Fruit fly (Drosophila melanogaster) whole organism, prepupa: ENCODE measurements around the gene Tmem214.

Experiments
- Blimp-1 ChIP-seq: fragments of 200-800 bp; sonication (Bioruptor generic); optimal IDR thresholded peaks from 3 replicates; lab custom pipeline; 2017; ENCODE audit warnings: missing biosample characterization, missing genetic modification characterization, mild to moderate bottlenecking, moderate library complexity, missing genetic modification reagents
- CG10631 ChIP-seq: fragments of 200-800 bp; sonication (Bioruptor generic); optimal IDR thresholded peaks from 2 replicates; lab custom pipeline; 2016; ENCODE audit warnings: missing biosample characterization, missing genetic modification characterization
- CG11294 ChIP-seq: fragments of 200-800 bp; sonication (Bioruptor generic); IDR thresholded peaks from 2 replicates; pipeline ENCODE4 v1.3.6; 2022; ENCODE audit warnings: missing biosample characterization, missing genetic modification characterization
- CG11762 ChIP-seq: fragments of 200-800 bp; sonication (Bioruptor generic); optimal IDR thresholded peaks from 3 replicates; lab custom pipeline; 2016; ENCODE audit warnings: missing biosample characterization, missing genetic modification characterization; ENCODE audit not compliant: insufficient read depth
- CG11902 ChIP-seq: fragments of 200-800 bp; sonication (Bioruptor generic); optimal IDR thresholded peaks from 3 replicates; lab custom pipeline; 2016; ENCODE audit warnings: missing biosample characterization, missing genetic modification characterization
- CG15336 ChIP-seq: fragments of 200-800 bp; sonication (Bioruptor generic); IDR thresholded peaks from 2 replicates; pipeline ENCODE4 v1.3.6; 2022; ENCODE audit warnings: missing biosample characterization, missing genetic modification characterization
- CG16779 ChIP-seq: fragments of 200-800 bp; sonication (Bioruptor generic); optimal IDR thresholded peaks from 3 replicates; lab custom pipeline; 2017; ENCODE audit warnings: missing biosample characterization, mild to moderate bottlenecking, missing genetic modification characterization
- CG3032 ChIP-seq: fragments of 200-800 bp; optimal IDR thresholded peaks from 2 replicates; lab custom pipeline; 2019; ENCODE audit warnings: missing biosample characterization, mild to moderate bottlenecking, missing genetic modification characterization, moderate library complexity
- CG34406 ChIP-seq: fragments of 200-800 bp; sonication (Bioruptor generic); optimal IDR thresholded peaks from 3 replicates; lab custom pipeline; 2016; ENCODE audit warnings: missing biosample characterization, missing genetic modification characterization
- CG6792 ChIP-seq: fragments of 200-800 bp; sonication (Bioruptor generic); optimal IDR thresholded peaks from 3 replicates; lab custom pipeline; 2016; ENCODE audit warnings: missing biosample characterization, missing genetic modification characterization
- CG6808 ChIP-seq: fragments of 200-800 bp; sonication (Bioruptor generic); optimal IDR thresholded peaks from 3 replicates; lab custom pipeline; 2017; ENCODE audit warnings: missing biosample characterization, missing genetic modification characterization, mild to moderate bottlenecking, moderate library complexity, missing genetic modification reagents
- CG6854 ChIP-seq: fragments of 200-800 bp; sonication (Bioruptor generic); optimal IDR thresholded peaks from 2 replicates; lab custom pipeline; 2017; ENCODE audit warnings: missing biosample characterization, mild to moderate bottlenecking, missing genetic modification characterization
- CG8119 ChIP-seq: fragments of 200-800 bp; sonication (Bioruptor generic); IDR thresholded peaks from 3 replicates; pipeline ENCODE4 v1.3.6; 2022; ENCODE audit warnings: missing biosample characterization, missing genetic modification characterization
- Eip75B ChIP-seq: fragments of 200-800 bp; sonication (Bioruptor generic); optimal IDR thresholded peaks from 3 replicates; lab custom pipeline; 2016; ENCODE audit warnings: missing biosample characterization, missing genetic modification characterization
- Eip93F ChIP-seq: fragments of 200-800 bp; sonication (Bioruptor generic); optimal IDR thresholded peaks from 2 replicates; lab custom pipeline; 2016; ENCODE audit warnings: missing biosample characterization, mild to moderate bottlenecking, missing genetic modification characterization
- Ets96B ChIP-seq: fragments of 200-800 bp; optimal IDR thresholded peaks from 2 replicates; lab custom pipeline; 2019; ENCODE audit warnings: missing biosample characterization, mild to moderate bottlenecking, missing genetic modification characterization, moderate library complexity
- Gug ChIP-seq: fragments of 200-800 bp; sonication (Bioruptor generic); IDR thresholded peaks from 2 replicates; pipeline ENCODE4 v1.3.6; 2022; ENCODE audit warnings: missing biosample characterization, missing genetic modification characterization
- Hr4 ChIP-seq: fragments of 200-800 bp; sonication (Bioruptor generic); optimal IDR thresholded peaks from 3 replicates; lab custom pipeline; 2016; ENCODE audit warnings: missing biosample characterization, missing genetic modification characterization
- Lpt ChIP-seq: fragments of 200-800 bp; sonication (Bioruptor generic); optimal IDR thresholded peaks from 3 replicates; lab custom pipeline; 2016; ENCODE audit warnings: missing biosample characterization, missing genetic modification characterization
- Met ChIP-seq: fragments of 200-800 bp; sonication (Bioruptor generic); optimal IDR thresholded peaks from 3 replicates; lab custom pipeline; 2016; ENCODE audit warnings: missing biosample characterization, missing genetic modification characterization
- OdsH ChIP-seq: fragments of 200-800 bp; sonication (Bioruptor generic); optimal IDR thresholded peaks from 3 replicates; lab custom pipeline; 2016; ENCODE audit warnings: missing biosample characterization, missing genetic modification characterization
- Smox ChIP-seq: fragments of 200-800 bp; sonication (Bioruptor generic); optimal IDR thresholded peaks from 3 replicates; lab custom pipeline; 2016; ENCODE audit warnings: missing biosample characterization, missing genetic modification characterization
- Sox102F ChIP-seq: fragments of 200-800 bp; sonication (Bioruptor generic); optimal IDR thresholded peaks from 2 replicates; lab custom pipeline; 2016; ENCODE audit warnings: missing biosample characterization, mild to moderate bottlenecking, missing genetic modification characterization
- achi ChIP-seq: fragments of 200-800 bp; sonication (Bioruptor generic); optimal IDR thresholded peaks from 3 replicates; lab custom pipeline; 2016; ENCODE audit warnings: missing biosample characterization, missing genetic modification characterization
- acj6 ChIP-seq: fragments of 200-800 bp; sonication (Bioruptor generic); optimal IDR thresholded peaks from 3 replicates; lab custom pipeline; 2016; ENCODE audit warnings: missing biosample characterization, missing genetic modification characterization
- cyc ChIP-seq: fragments of 200-800 bp; sonication (Bioruptor generic); optimal IDR thresholded peaks from 3 replicates; lab custom pipeline; 2016; ENCODE audit warnings: missing biosample characterization, missing genetic modification characterization
- dsx ChIP-seq: fragments of 200-800 bp; optimal IDR thresholded peaks from 3 replicates; lab custom pipeline; 2019; ENCODE audit warnings: missing biosample characterization, mild to moderate bottlenecking, missing genetic modification characterization, moderate library complexity; ENCODE audit not compliant: poor library complexity, severe bottlenecking
- eg ChIP-seq: fragments of 200-800 bp; sonication (Bioruptor generic); IDR thresholded peaks from 3 replicates; pipeline ENCODE4 v1.3.6; 2022; ENCODE audit warnings: missing biosample characterization, missing genetic modification characterization
- esn ChIP-seq: fragments of 200-800 bp; sonication (Bioruptor generic); optimal IDR thresholded peaks from 2 replicates; lab custom pipeline; 2016; ENCODE audit warnings: missing biosample characterization, mild to moderate bottlenecking, missing genetic modification characterization, moderate library complexity
- fd59A ChIP-seq: fragments of 200-800 bp; sonication (Bioruptor generic); optimal IDR thresholded peaks from 2 replicates; lab custom pipeline; 2017; ENCODE audit warnings: missing biosample characterization, mild to moderate bottlenecking, missing genetic modification characterization, missing genetic modification reagents
- fd85E ChIP-seq: fragments of 200-800 bp; sonication (Bioruptor generic); optimal IDR thresholded peaks from 3 replicates; lab custom pipeline; 2016; ENCODE audit warnings: missing biosample characterization, missing genetic modification characterization
- fkh ChIP-seq: fragments of 200-800 bp; sonication (Bioruptor generic); optimal IDR thresholded peaks from 3 replicates; lab custom pipeline; 2017; ENCODE audit warnings: missing biosample characterization, mild to moderate bottlenecking, missing genetic modification characterization, moderate library complexity
- lz ChIP-seq: fragments of 200-800 bp; sonication (Bioruptor generic); optimal IDR thresholded peaks from 3 replicates; lab custom pipeline; 2016; ENCODE audit warnings: missing biosample characterization, missing genetic modification characterization
- net ChIP-seq: fragments of 200-800 bp; sonication (Bioruptor generic); optimal IDR thresholded peaks from 3 replicates; lab custom pipeline; 2016; ENCODE audit warnings: missing biosample characterization, missing genetic modification characterization
- salr ChIP-seq, 2 experiments: fragments of 200-800 bp; sonication (Bioruptor generic); optimal IDR thresholded peaks; 3 replicates each; lab custom pipeline; 2016 to 2018; ENCODE audit warnings: missing biosample characterization in 2 of 2, missing genetic modification characterization in 2 of 2, mild to moderate bottlenecking in 1 of 2
- ss ChIP-seq, 2 experiments: fragments of 200-800 bp; sonication (Bioruptor generic); optimal IDR thresholded peaks; 2 replicates in 1 of 2; 3 replicates in 1 of 2; lab custom pipeline; 2017 to 2018; ENCODE audit warnings: mild to moderate bottlenecking in 2 of 2, missing biosample characterization in 2 of 2, missing genetic modification characterization in 2 of 2, moderate library complexity in 1 of 2
- svp ChIP-seq: fragments of 200-800 bp; sonication (Bioruptor generic); peaks from one replicate; lab custom pipeline; 2016; ENCODE audit warnings: missing biosample characterization, missing genetic modification characterization
- vri ChIP-seq: fragments of 200-800 bp; sonication (Bioruptor generic); optimal IDR thresholded peaks from 3 replicates; lab custom pipeline; 2016; ENCODE audit warnings: missing biosample characterization, mild to moderate bottlenecking, missing genetic modification characterization

Tmem214 gene

dm6 chr2L:11003925-11004673, 34.0 kb upstream of the Tmem214 start, which contains the start of gene RpL9 (continued):
- TF ChIP-seq Lpt (GFP tag; lab: Kevin White, UChicago): no peak
- no peak for TF ChIP-seq Smox (GFP tag; lab: Kevin White, UChicago)
- no peak for TF ChIP-seq CG6808 (GFP tag; lab: Kevin White, UChicago)
- TF ChIP-seq salr (GFP tag; optimal IDR thresholded peaks at IDR 0.05; lab: Kevin White, UChicago): no peak
- peak; percentile 95 for TF ChIP-seq CG6854 (GFP tag; lab: Kevin White, UChicago)
- TF ChIP-seq CG11294: no peak
- TF ChIP-seq Blimp-1: peak; percentile 34
- no peak for TF ChIP-seq CG11902 (GFP tag; lab: Kevin White, UChicago)
- peak; percentile 17 for TF ChIP-seq fd85E (GFP tag; lab: Kevin White, UChicago)
- TF ChIP-seq dsx (GFP tag; lab: Kevin White, UChicago): no peak
- peak; percentile 75 for TF ChIP-seq Sox102F (GFP tag; lab: Kevin White, UChicago)
- no peak for TF ChIP-seq Eip75B (GFP tag; lab: Kevin White, UChicago)
- TF ChIP-seq fkh (GFP tag; lab: Kevin White, UChicago): no peak
- peak; percentile 29 for TF ChIP-seq CG11762
- peak; percentile 77 for TF ChIP-seq Met (GFP tag; lab: Kevin White, UChicago)
- no peak for TF ChIP-seq Ets96B (tag; lab: Kevin White, UChicago)
- TF ChIP-seq cyc: peak; percentile 44
- no peak for TF ChIP-seq CG8119 (GFP tag; lab: Robert Waterston, UW)
- TF ChIP-seq acj6: peak; percentile 59

DNA sequence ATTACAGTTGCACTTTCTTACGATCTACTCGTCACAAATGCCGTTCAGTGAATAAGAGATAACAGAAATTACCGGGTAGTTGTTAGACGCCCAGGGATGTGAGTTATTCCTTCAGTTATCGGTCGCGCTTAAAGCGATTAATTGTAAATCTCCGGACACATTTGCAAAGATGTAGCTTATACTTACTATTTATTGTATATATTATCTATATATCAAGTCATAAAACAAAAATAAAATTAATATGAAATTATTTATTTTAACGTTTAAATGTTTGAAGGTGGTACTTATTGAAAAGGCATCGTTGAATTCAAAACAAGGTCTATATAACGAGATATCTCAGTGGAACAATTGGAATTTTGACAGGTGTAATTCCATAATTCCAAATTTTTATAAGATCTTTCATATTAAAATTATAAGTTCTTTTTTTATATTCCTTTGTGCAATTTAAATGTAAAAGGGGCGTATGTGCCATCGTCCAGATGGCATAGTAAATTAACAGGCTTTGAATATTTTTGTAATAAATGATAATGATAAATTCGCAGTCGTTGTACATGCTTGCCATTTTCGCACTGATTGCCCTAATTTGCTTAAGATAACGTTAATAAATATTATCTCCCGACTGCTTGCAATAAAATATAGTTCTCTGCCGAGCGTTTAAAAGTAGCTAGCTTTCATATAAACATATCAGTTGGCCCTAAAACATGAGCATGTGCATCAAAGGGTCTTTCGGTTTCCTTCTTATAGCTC, 31.5 kb upstream of the Tmem214 start, which contains the start of the genes aub and lectin-33A:
Gene aub, minus strand, starts transcription at position 101 of the 747 bp plus-strand sequence.
Gene lectin-33A, plus strand, starts transcription at position 697 of the 747 bp plus-strand sequence.
- TF ChIP-seq CG15336 (GFP tag; lab: Robert Waterston, UW) (no peak), ss (GFP tag; optimal IDR thresholded peaks at IDR 0.05; lab: Kevin White, UChicago) (no peak), fd59A (no peak), vri (no peak), Blimp-1 (no peak), salr (GFP tag; optimal IDR thresholded peaks at IDR 0.05; lab: Kevin White, UChicago) (no peak), Gug (GFP tag; lab: Robert Waterston, UW) (no peak), CG10631 (GFP tag; lab: Kevin White, UChicago) (no peak), Eip93F (GFP tag; lab: Kevin White, UChicago) (no peak), CG6792 (no peak), CG16779 (tag; lab: Kevin White, UChicago) (no peak), CG8119 (GFP tag; lab: Robert Waterston, UW) (no peak), Lpt (GFP tag; lab: Kevin White, UChicago) (no peak), CG11294 (no peak)

DNA sequence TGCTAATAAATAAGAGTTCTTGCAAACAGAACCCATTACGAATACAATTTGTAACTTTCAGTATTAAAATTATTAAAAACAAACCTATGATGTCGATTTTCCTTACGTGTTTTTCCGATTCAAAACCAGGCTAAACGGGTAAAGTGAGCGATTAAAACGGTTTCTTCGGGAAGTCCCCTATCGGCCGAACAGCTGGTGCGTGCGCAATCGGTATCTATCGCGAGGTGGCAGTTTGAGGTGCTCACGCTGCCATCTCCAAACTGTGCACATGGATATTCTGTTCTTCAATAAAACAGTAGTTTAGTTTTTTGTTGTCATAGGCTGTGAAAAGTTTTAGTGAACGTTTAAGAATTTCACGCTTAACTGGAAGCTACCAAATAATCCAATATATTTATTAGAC, 19.1 kb upstream of the Tmem214 start, which contains the start of gene TTLL4A:
Gene TTLL4A, plus strand, starts transcription at position 240 of the 400 bp plus-strand sequence.
- no peak for TF ChIP-seq achi (GFP tag; lab: Kevin White, UChicago)
- TF ChIP-seq lz (GFP tag; lab: Kevin White, UChicago): peak; percentile 14
- TF ChIP-seq CG11294: no peak
- peak; percentile 22 for TF ChIP-seq Hr4 (GFP tag; lab: Kevin White, UChicago)
- peak; percentile 50 for TF ChIP-seq esn (GFP tag; lab: Kevin White, UChicago)

- TF ChIP-seq Gug (GFP tag; lab: Robert Waterston, UW) (no peak), achi (GFP tag; lab: Kevin White, UChicago) (no peak), Hr4 (GFP tag; lab: Kevin White, UChicago) (no peak), eg (GFP tag; lab: Robert Waterston, UW) (no peak), CG3032 (tag; lab: Kevin White, UChicago) (no peak), OdsH (GFP tag; lab: Kevin White, UChicago) (no peak), CG6854 (GFP tag; lab: Kevin White, UChicago) (no peak), svp (GFP tag; lab: Kevin White, UChicago) (no peak), CG34406 (GFP tag; lab: Kevin White, UChicago) (no peak), CG16779 (tag; lab: Kevin White, UChicago) (no peak), CG6808 (GFP tag; lab: Kevin White, UChicago) (no peak), net (GFP tag; lab: Kevin White, UChicago) (no peak), CG8119 (GFP tag; lab: Robert Waterston, UW) (no peak)
These were observed 18.0 kb upstream of the Tmem214 start for dm6 chr2L:10988026-10988425.
